Worm (Caenorhabditis elegans) whole organism, L1 larva: ENCODE data around the gene T05E12.8.
A peak's percentile ranks its signal among the peaks of the same experiment; 100 is the strongest.

Experiments used
- C04F5.9 ChIP-seq: sonication (generic microtip); optimal IDR thresholded peaks from 2 replicates; lab custom pipeline; 2016; ENCODE audit warnings: missing genetic modification characterization, missing compliant biosample characterization
- C34B4.2 ChIP-seq: sonication (generic microtip); optimal IDR thresholded peaks from 2 replicates; lab custom pipeline; 2017; ENCODE audit warnings: mild to moderate bottlenecking, missing genetic modification characterization, missing compliant biosample characterization
- F16B12.6 ChIP-seq: fragments of 150-350 bp; optimal IDR thresholded peaks from 2 replicates; lab custom pipeline; 2014; ENCODE audit warnings: missing biosample characterization, missing genetic modification characterization
- ama-1 ChIP-seq: fragments of 150-350 bp; optimal IDR thresholded peaks from 2 replicates; lab custom pipeline; 2014
- ceh-63 ChIP-seq: fragments of 200-800 bp; sonication (Bioruptor generic); optimal IDR thresholded peaks from 2 replicates; lab custom pipeline; 2018; ENCODE audit warnings: mild to moderate bottlenecking, missing genetic modification characterization, missing compliant biosample characterization
- ceh-90 ChIP-seq: sonication (generic microtip); optimal IDR thresholded peaks from 2 replicates; lab custom pipeline; 2016; ENCODE audit warnings: missing genetic modification characterization, missing compliant biosample characterization
- efl-1 ChIP-seq, 4 experiments: fragments of 150-350 bp; optimal IDR thresholded peaks in 3 of 4; peaks in 1 of 4; 1 replicate in 1 of 4; 2 replicates in 3 of 4; lab custom pipeline; 2014; ENCODE audit warnings: missing biosample characterization in 2 of 4, missing genetic modification characterization in 2 of 4, missing genetic modification reagents in 2 of 4
- egl-13 ChIP-seq: sonication (generic microtip); optimal IDR thresholded peaks from 2 replicates; lab custom pipeline; 2016; ENCODE audit warnings: missing genotype, missing genetic modification reagents, missing genetic modification characterization, missing compliant biosample characterization
- elt-2 ChIP-seq: sonication (generic microtip); optimal IDR thresholded peaks from 2 replicates; lab custom pipeline; 2016; ENCODE audit warnings: missing genetic modification characterization, mild to moderate bottlenecking, inconsistent platforms, missing compliant biosample characterization, missing genetic modification reagents
- ets-5 ChIP-seq: fragments of 200-800 bp; sonication (Bioruptor generic); IDR thresholded peaks from 2 replicates; pipeline ENCODE4 v1.3.6; 2022; ENCODE audit warnings: missing genetic modification characterization, missing compliant biosample characterization
- fkh-4 ChIP-seq: sonication (generic microtip); optimal IDR thresholded peaks from 2 replicates; lab custom pipeline; 2016; ENCODE audit warnings: missing compliant biosample characterization, missing genetic modification characterization, borderline replicate concordance
- fkh-8 ChIP-seq: sonication (generic microtip); optimal IDR thresholded peaks from 2 replicates; lab custom pipeline; 2016; ENCODE audit warnings: mild to moderate bottlenecking, missing genetic modification characterization, missing compliant biosample characterization
- fos-1 ChIP-seq: fragments of 150-350 bp; optimal IDR thresholded peaks from 2 replicates; lab custom pipeline; 2014; ENCODE audit warnings: missing biosample characterization, missing genetic modification characterization
- irx-1 ChIP-seq: sonication (generic microtip); optimal IDR thresholded peaks from 2 replicates; lab custom pipeline; 2016; ENCODE audit warnings: missing genetic modification characterization, missing compliant biosample characterization
- lin-35 ChIP-seq, 2 experiments: fragments of 150-350 bp; optimal IDR thresholded peaks; 2 replicates each; lab custom pipeline; 2014; ENCODE audit warnings: missing biosample characterization in 2 of 2, missing genetic modification characterization in 2 of 2, missing genetic modification reagents in 2 of 2
- lir-3 ChIP-seq: sonication (generic microtip); optimal IDR thresholded peaks from 2 replicates; lab custom pipeline; 2016; ENCODE audit warnings: mild to moderate bottlenecking, missing genetic modification characterization, moderate library complexity, missing compliant biosample characterization; ENCODE audit not compliant: poor library complexity
- lsy-2 ChIP-seq, 2 experiments: fragments of 150-350 bp; optimal IDR thresholded peaks; 2 replicates each; lab custom pipeline; 2014; ENCODE audit warnings: missing biosample characterization in 2 of 2, missing genetic modification characterization in 2 of 2
- mep-1 ChIP-seq: fragments of 150-350 bp; optimal IDR thresholded peaks from 2 replicates; lab custom pipeline; 2014; ENCODE audit warnings: missing biosample characterization, missing genetic modification characterization
- nhr-19 ChIP-seq: fragments of 200-800 bp; sonication (Bioruptor generic); conservative IDR thresholded peaks from 2 replicates; pipeline ENCODE4 v1.3.6; 2022; ENCODE audit warnings: missing genetic modification characterization, missing compliant biosample characterization
- nhr-47 ChIP-seq: sonication (generic microtip); optimal IDR thresholded peaks from 2 replicates; lab custom pipeline; 2016; ENCODE audit warnings: mild to moderate bottlenecking, missing genetic modification characterization, moderate library complexity, missing compliant biosample characterization
- nhr-76 ChIP-seq: sonication (generic microtip); optimal IDR thresholded peaks from 2 replicates; lab custom pipeline; 2017; ENCODE audit warnings: missing biosample characterization, missing genetic modification characterization
- nhr-84 ChIP-seq: sonication (generic microtip); optimal IDR thresholded peaks from 2 replicates; lab custom pipeline; 2017; ENCODE audit warnings: missing biosample characterization, missing genetic modification characterization
- nhr-85 ChIP-seq: sonication (generic microtip); peaks from one replicate; lab custom pipeline; 2016; ENCODE audit warnings: missing genetic modification characterization, inconsistent platforms, missing compliant biosample characterization
- nhr-90 ChIP-seq: sonication (generic microtip); optimal IDR thresholded peaks from 2 replicates; lab custom pipeline; 2016; ENCODE audit warnings: mild to moderate bottlenecking, missing genetic modification characterization, missing compliant biosample characterization; ENCODE audit not compliant: poor library complexity
- pqm-1 ChIP-seq: sonication (generic microtip); optimal IDR thresholded peaks from 3 replicates; lab custom pipeline; 2017; ENCODE audit warnings: missing biosample characterization, missing genetic modification characterization
- snu-23 ChIP-seq: sonication (generic microtip); optimal IDR thresholded peaks from 2 replicates; lab custom pipeline; 2016; ENCODE audit warnings: missing genetic modification characterization, missing compliant biosample characterization
- swsn-7 ChIP-seq: sonication (generic microtip); optimal IDR thresholded peaks from 2 replicates; lab custom pipeline; 2016; ENCODE audit warnings: missing genetic modification characterization, missing compliant biosample characterization
- tlp-1 ChIP-seq: fragments of 150-350 bp; optimal IDR thresholded peaks from 2 replicates; lab custom pipeline; 2014; ENCODE audit warnings: missing biosample characterization, missing genetic modification characterization
- unc-30 ChIP-seq: sonication (generic microtip); optimal IDR thresholded peaks from 2 replicates; lab custom pipeline; 2017; ENCODE audit warnings: missing biosample characterization, missing genetic modification characterization
- unc-86 ChIP-seq: sonication (generic microtip); optimal IDR thresholded peaks from 2 replicates; lab custom pipeline; 2016; ENCODE audit warnings: missing genetic modification characterization, missing compliant biosample characterization
- unc-98 ChIP-seq: fragments of 200-800 bp; sonication (Bioruptor generic); IDR thresholded peaks from 2 replicates; pipeline ENCODE4 v1.3.6; 2022; ENCODE audit warnings: missing genetic modification characterization, missing compliant biosample characterization
- vab-15 ChIP-seq: sonication (generic microtip); optimal IDR thresholded peaks from 2 replicates; lab custom pipeline; 2017; ENCODE audit warnings: missing genotype, mild to moderate bottlenecking, missing genetic modification characterization, missing compliant biosample characterization
- xbp-1 ChIP-seq: sonication (generic microtip); optimal IDR thresholded peaks from 2 replicates; lab custom pipeline; 2016; ENCODE audit warnings: missing genetic modification characterization, missing compliant biosample characterization
- zag-1 ChIP-seq: fragments of 150-350 bp; optimal IDR thresholded peaks from 2 replicates; lab custom pipeline; 2014; ENCODE audit warnings: missing biosample characterization, missing genetic modification characterization
- ztf-11 ChIP-seq, 2 experiments: sonication (generic microtip); optimal IDR thresholded peaks; 2 replicates each; lab custom pipeline; 2016 to 2017; ENCODE audit warnings: missing genetic modification characterization in 2 of 2, missing biosample characterization in 1 of 2, missing compliant biosample characterization in 1 of 2
- ztf-4 ChIP-seq: fragments of 150-350 bp; optimal IDR thresholded peaks from 2 replicates; lab custom pipeline; 2014; ENCODE audit warnings: missing biosample characterization, missing genetic modification characterization

Gene T05E12.8

DNA sequence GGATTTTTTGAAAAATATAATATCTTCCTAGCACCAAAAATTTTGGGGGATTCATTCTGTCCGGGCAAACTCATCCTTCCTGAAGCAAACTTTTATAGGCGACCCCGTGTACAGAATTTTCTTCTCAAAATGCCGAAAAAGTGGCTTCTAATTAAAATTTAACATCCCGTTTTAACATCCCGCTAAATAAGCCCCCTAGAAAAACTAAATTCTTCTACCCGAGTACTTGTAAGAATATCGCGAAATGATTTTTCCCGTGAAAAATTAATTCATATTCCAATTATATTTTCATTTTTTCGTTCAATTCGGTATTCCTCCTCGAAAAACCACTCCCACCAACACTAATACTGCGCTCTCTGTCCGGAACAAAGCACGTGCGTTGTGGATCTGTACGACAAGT is at the start of gene T05E12.8:
T05E12.8 (plus strand) TSS at position 301 of the 400 bp plus-strand sequence.
- TF ChIP-seq snu-23: no peak
- TF ChIP-seq efl-1 (optimal IDR thresholded peaks at IDR 0.05; lab: Kevin White, UChicago): no peak
- peak in 1 of 2 experiments; percentile 65 for TF ChIP-seq efl-1 (GFP tag; optimal IDR thresholded peaks at IDR 0.05 in 1 of 2; lab: Kevin White, UChicago)

DNA sequence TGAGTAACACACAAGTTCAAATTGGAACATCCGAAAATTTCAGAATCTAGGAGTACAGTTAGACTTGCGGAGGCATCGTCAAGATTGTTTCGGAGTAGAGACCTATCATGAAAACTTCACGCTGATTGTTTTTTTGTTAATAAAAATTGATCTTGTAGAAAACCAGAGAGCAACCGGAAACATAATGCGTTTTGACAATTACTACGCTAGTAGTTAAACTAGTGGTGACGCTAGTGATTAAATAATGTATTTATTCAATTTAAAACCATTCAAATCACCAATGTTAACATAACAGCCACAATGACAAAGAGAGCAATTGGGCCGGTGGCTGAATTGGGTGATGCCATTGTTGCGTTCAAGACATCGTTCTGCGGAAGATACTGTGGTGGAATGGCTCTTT is 49.2 kb upstream of the T05E12.8 start, which contains the start of gene F49H6.17:
F49H6.17 (plus strand) TSS at position 301 of the 400 bp plus-strand sequence.
- TF ChIP-seq zag-1 (no peak), F16B12.6 (tag; lab: Kevin White, UChicago) (no peak), lsy-2 (tag; optimal IDR thresholded peaks at IDR 0.05; lab: Kevin White, UChicago) (no peak), C04F5.9 (tag; lab: Kevin White, UChicago) (no peak), fos-1 (tag; lab: Kevin White, UChicago) (no peak), ztf-4 (tag; lab: Kevin White, UChicago) (no peak), irx-1 (tag; lab: Kevin White, UChicago) (no peak), nhr-84 (tag; lab: Kevin White, UChicago) (no peak), fkh-4 (tag; lab: Kevin White, UChicago) (no peak), mep-1 (tag; lab: Kevin White, UChicago) (no peak), pqm-1 (tag; lab: Kevin White, UChicago) (no peak), ets-5 (GFP tag; lab: Robert Waterston, UW) (no peak), ceh-63 (GFP tag; lab: Kevin White, UChicago) (no peak), unc-86 (tag; lab: Kevin White, UChicago) (no peak), nhr-76 (no peak), C34B4.2 (no peak)

DNA sequence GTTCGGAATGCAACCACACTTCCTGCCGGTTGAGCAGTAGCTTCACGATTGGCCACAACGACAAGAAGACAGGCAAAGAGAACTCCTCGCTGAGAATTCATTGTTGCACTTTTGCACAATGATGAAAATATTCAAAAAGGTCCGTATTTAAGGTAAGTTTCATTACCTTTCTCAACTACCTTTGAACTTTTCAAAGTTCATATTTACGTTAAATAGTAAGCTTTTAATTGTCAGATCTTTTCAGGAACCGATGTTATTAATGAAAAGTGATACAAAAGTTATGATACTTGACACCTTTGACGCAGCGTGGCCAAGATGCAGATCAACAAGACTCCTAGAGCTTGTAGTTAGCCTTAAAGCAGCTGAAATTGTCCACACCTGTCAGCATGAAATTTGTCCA is 47.6 kb upstream of the T05E12.8 start, which contains the start of gene F49H6.12:
F49H6.12 (minus strand) TSS at position 101 of the 400 bp plus-strand sequence.
- no peak for TF ChIP-seq efl-1 (optimal IDR thresholded peaks at IDR 0.05; lab: Kevin White, UChicago)
- TF ChIP-seq efl-1 (GFP tag; optimal IDR thresholded peaks at IDR 0.05 in 1 of 2; lab: Kevin White, UChicago): no peak
- no peak for TF ChIP-seq unc-98 (GFP tag; lab: Robert Waterston, UW)
- no peak for TF ChIP-seq fkh-8
- TF ChIP-seq egl-13 (tag; lab: Kevin White, UChicago): no peak
- TF ChIP-seq ztf-11 (tag; optimal IDR thresholded peaks at IDR 0.05; lab: Kevin White, UChicago): no peak
- no peak for TF ChIP-seq xbp-1 (tag; lab: Kevin White, UChicago)
- TF ChIP-seq vab-15 (tag; lab: Kevin White, UChicago): no peak
- TF ChIP-seq nhr-47: no peak
- no peak for TF ChIP-seq nhr-90 (tag; lab: Kevin White, UChicago)
- TF ChIP-seq ceh-90 (tag; lab: Kevin White, UChicago): no peak

DNA sequence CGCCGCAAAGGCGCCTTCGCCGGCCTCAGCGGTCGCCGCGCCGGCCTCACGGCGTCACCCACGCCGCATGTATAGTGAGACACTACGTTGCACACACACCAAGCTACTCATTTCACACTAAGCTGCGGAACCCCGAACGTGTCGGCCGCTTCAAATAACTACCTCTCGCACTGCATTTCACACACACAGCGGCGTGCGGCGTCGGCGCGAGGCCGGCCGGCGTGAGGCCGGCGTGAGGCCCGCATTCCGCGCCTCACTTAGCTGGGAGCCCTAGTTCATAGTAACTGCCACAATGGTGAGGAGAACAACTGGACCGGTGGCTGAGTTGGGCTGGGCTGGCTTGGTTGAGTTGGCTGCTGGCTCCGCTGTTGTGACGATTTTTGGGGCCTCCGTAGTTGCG is 46.8 kb upstream of the T05E12.8 start:
- peak; percentile 24 for TF ChIP-seq nhr-85

DNA sequence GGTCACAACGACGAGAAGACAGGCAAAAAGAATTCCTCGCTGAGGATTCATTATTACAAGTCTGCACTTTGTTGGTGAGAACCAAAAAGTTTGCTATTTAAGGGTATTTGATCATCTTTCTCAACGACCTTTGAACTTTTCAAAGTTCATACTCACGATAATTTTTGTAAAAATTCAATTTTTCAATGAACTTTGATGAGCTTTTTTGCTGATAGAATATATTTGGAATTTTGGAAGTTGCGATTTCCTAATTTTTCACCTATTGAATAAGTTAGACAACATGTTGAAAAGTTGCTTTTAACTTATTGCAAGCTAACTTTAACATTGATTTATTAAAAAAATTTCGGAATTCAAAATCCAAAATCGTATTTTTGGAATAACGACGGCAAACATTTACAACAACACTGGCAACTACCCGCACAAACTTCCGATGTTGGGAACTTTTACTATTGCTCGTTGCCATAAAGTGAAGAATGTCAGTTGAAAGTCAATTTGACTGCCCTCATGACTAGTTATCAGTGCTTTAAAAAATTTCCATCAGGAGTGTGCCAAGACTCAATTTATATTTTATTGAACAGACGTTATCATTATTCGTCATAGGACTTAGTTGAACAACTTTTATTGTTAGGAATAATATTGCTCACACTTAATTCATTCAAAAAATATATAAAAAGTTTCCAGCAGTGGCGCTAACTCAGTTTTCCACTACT is 46.2 kb upstream of the T05E12.8 start, which contains the start of the genes F49H6.8 and F49H6.5:
F49H6.8 (minus strand) TSS at position 51 of the 710 bp plus-strand sequence.
F49H6.5 (plus strand) TSS at position 629 of the 710 bp plus-strand sequence.
- TF ChIP-seq nhr-19 (GFP tag; lab: Robert Waterston, UW) (no peak), ama-1 (lab: Kevin White, UChicago) (no peak), lin-35 (GFP tag; optimal IDR thresholded peaks at IDR 0.05; lab: Kevin White, UChicago) (peak in 1 of 2 experiments; percentile 20), elt-2 (tag; lab: Kevin White, UChicago) (peak; percentile 51), ets-5 (GFP tag; lab: Robert Waterston, UW) (no peak), unc-30 (tag; lab: Kevin White, UChicago) (no peak), pqm-1 (tag; lab: Kevin White, UChicago) (no peak), mep-1 (tag; lab: Kevin White, UChicago) (no peak), unc-86 (tag; lab: Kevin White, UChicago) (no peak), swsn-7 (tag; lab: Kevin White, UChicago) (no peak), tlp-1 (tag; lab: Kevin White, UChicago) (peak; percentile 42), lir-3 (tag; lab: Kevin White, UChicago) (no peak)
- TF ChIP-seq, all 84 proteins: peak for 3
